Fruit fly (Drosophila melanogaster): ENCODE measurements around the gene CG17294.

Gene CG17294

dm6 chr2L:8365701-8366643 is 10.9 kb upstream of the CG17294 start, which contains the start of gene Pp2A-29B (continued):
- TF ChIP-seq B-H2 (GFP tag; optimal IDR thresholded peaks at IDR 0.05), result peak; percentile 57
- peak; percentile 89 for TF ChIP-seq abd-A (tag; optimal IDR thresholded peaks at IDR 0.05)
- peak; percentile 35 for TF ChIP-seq exex (tag; optimal IDR thresholded peaks at IDR 0.05)
- TF ChIP-seq CG2199 (GFP tag; IDR thresholded peaks at IDR 0.05), result no peak
- peak; percentile 27 for TF ChIP-seq CG18619 (GFP tag; optimal IDR thresholded peaks at IDR 0.05)
- TF ChIP-seq Lhr (GFP tag; optimal IDR thresholded peaks at IDR 0.05), result peak; percentile 44
- no peak for TF ChIP-seq B-H1 (GFP tag; IDR thresholded peaks at IDR 0.05)
- peak; percentile 65 for TF ChIP-seq YL-1 (GFP tag; optimal IDR thresholded peaks at IDR 0.05)
- TF ChIP-seq Mad (GFP tag; optimal IDR thresholded peaks at IDR 0.05), result no peak
- peak; percentile 93; the same call in 3 of the 4 replicates for TF ChIP-seq chinmo (GFP tag; IDR thresholded peaks at IDR 0.05; ENCODE audit: partially characterized antibody)
- peak; percentile 100 for TF ChIP-seq CG14860 (GFP tag; IDR thresholded peaks at IDR 0.05; ENCODE audit: partially characterized antibody)
- TF ChIP-seq schlank (tag; optimal IDR thresholded peaks at IDR 0.05), result no peak
- TF ChIP-seq hbn (GFP tag; IDR thresholded peaks at IDR 0.05; ENCODE audit: partially characterized antibody), result peak; percentile 99
- TF ChIP-seq CG30403 (GFP tag; optimal IDR thresholded peaks at IDR 0.05), result peak; percentile 19
- peak; percentile 67; the same call in 2 of the 3 replicates for TF ChIP-seq CG17361 (GFP tag; IDR thresholded peaks at IDR 0.05)
- TF ChIP-seq Myb (GFP tag; optimal IDR thresholded peaks at IDR 0.05), result no peak
- TF ChIP-seq crp (GFP tag; optimal IDR thresholded peaks at IDR 0.05), result no peak
- peak; percentile 98 for TF ChIP-seq zen2 (GFP tag; IDR thresholded peaks at IDR 0.05; ENCODE audit: partially characterized antibody)
- TF ChIP-seq phol (tag; optimal IDR thresholded peaks at IDR 0.05), result peak; percentile 92
- peak; percentile 61 for TF ChIP-seq CG2712 (tag; optimal IDR thresholded peaks at IDR 0.05)
- TF ChIP-seq CG2129 (GFP tag; IDR thresholded peaks at IDR 0.05; ENCODE audit: partially characterized antibody), result peak; percentile 99
- TF ChIP-seq zfh2 (GFP tag; optimal IDR thresholded peaks at IDR 0.05), result peak; percentile 29
- TF ChIP-seq CoRest (tag; optimal IDR thresholded peaks at IDR 0.05), result peak; percentile 66
- peak; percentile 15 for TF ChIP-seq CG18476 (GFP tag; optimal IDR thresholded peaks at IDR 0.05)
- peak; percentile 8 for TF ChIP-seq lilli (GFP tag; optimal IDR thresholded peaks at IDR 0.05)
- TF ChIP-seq Trl (optimal IDR thresholded peaks at IDR 0.05), result no peak
- TF ChIP-seq Trl (GFP tag; optimal IDR thresholded peaks at IDR 0.05), result peak; percentile 3
- peak; percentile 57 for TF ChIP-seq Dref (GFP tag; IDR thresholded peaks at IDR 0.05)
- no peak for TF ChIP-seq cwo (GFP tag; optimal IDR thresholded peaks at IDR 0.05)
- TF ChIP-seq bcd (GFP tag; optimal IDR thresholded peaks at IDR 0.05), result peak; percentile 20
- peak; percentile 96 for TF ChIP-seq Opbp (GFP tag; IDR thresholded peaks at IDR 0.05; ENCODE audit: partially characterized antibody)
- peak; percentile 56; the same call in 1 of the 2 replicates for TF ChIP-seq slbo (GFP tag; IDR thresholded peaks at IDR 0.05)
- TF ChIP-seq CG14710 (tag; optimal IDR thresholded peaks at IDR 0.05), result peak; percentile 83
- peak in 1 of 3 experiments; percentile 14 for TF ChIP-seq Stat92E (GFP tag; optimal IDR thresholded peaks at IDR 0.05)
- TF ChIP-seq Rfx (GFP tag; IDR thresholded peaks at IDR 0.05), result 0 out of 2 replicates have a peak, but pooled peaks have one; percentile 11
- TF ChIP-seq Hand (GFP tag; optimal IDR thresholded peaks at IDR 0.05), result peak; percentile 34
- TF ChIP-seq CG15601 (tag; optimal IDR thresholded peaks at IDR 0.05), result peak; percentile 56
- TF ChIP-seq CG15514 (GFP tag; optimal IDR thresholded peaks at IDR 0.05), result peak; percentile 42
- no peak for TF ChIP-seq pnt (GFP tag; optimal IDR thresholded peaks at IDR 0.05)
- TF ChIP-seq CG17186 (GFP tag; optimal IDR thresholded peaks at IDR 0.05), result peak; percentile 74
- no peak for TF ChIP-seq CG6813 (GFP tag; optimal IDR thresholded peaks at IDR 0.05)
- TF ChIP-seq CG16813 (GFP tag; IDR thresholded peaks at IDR 0.05; ENCODE audit: partially characterized antibody), result peak; percentile 100
- peak; percentile 55 for TF ChIP-seq CG9797 (GFP tag; optimal IDR thresholded peaks at IDR 0.05)
- TF ChIP-seq HmgD (GFP tag; optimal IDR thresholded peaks at IDR 0.05), result no peak
- peak; percentile 46 for TF ChIP-seq Abd-B (GFP tag; optimal IDR thresholded peaks at IDR 0.05)
- peak; percentile 71 for TF ChIP-seq CG30020 (tag; optimal IDR thresholded peaks at IDR 0.05)
